Worm (Caenorhabditis elegans) whole organism, mixed stage, embryonic: ENCODE data around the gene srd-26.
"Not testable (repeated sequence)": the region's sequence is repeated elsewhere in the genome, so short reads cannot be mapped to it uniquely, and the experiment has no call there.

Source experiments
- M03D4.4 ChIP-seq: sonication (generic microtip); optimal IDR thresholded peaks from 2 replicates; lab custom pipeline; 2017; ENCODE audit warnings: mild to moderate bottlenecking, missing genetic modification characterization, missing compliant biosample characterization
- blmp-1 ChIP-seq: fragments of 150-350 bp; optimal IDR thresholded peaks from 2 replicates; lab custom pipeline; 2014; ENCODE audit warnings: missing biosample characterization, missing genetic modification characterization
- ceh-39 ChIP-seq: fragments of 150-350 bp; optimal IDR thresholded peaks from 2 replicates; lab custom pipeline; 2014; ENCODE audit warnings: missing biosample characterization, missing genetic modification characterization
- ceh-83 ChIP-seq: fragments of 200-800 bp; sonication (Bioruptor generic); optimal IDR thresholded peaks from 2 replicates; lab custom pipeline; 2018; ENCODE audit warnings: mild to moderate bottlenecking, missing genetic modification characterization, missing compliant biosample characterization
- ces-1 ChIP-seq: fragments of 150-350 bp; optimal IDR thresholded peaks from 2 replicates; lab custom pipeline; 2014; ENCODE audit warnings: missing biosample characterization, missing genetic modification reagents, missing genetic modification characterization
- cnd-1 ChIP-seq: fragments of 200-800 bp; sonication (Bioruptor generic); optimal IDR thresholded peaks from 2 replicates; lab custom pipeline; 2018; ENCODE audit warnings: mild to moderate bottlenecking, missing genetic modification characterization, missing compliant biosample characterization
- drap-1 ChIP-seq: fragments of 200-800 bp; sonication (Bioruptor generic); optimal IDR thresholded peaks from 3 replicates; lab custom pipeline; 2018; ENCODE audit warnings: mild to moderate bottlenecking, missing genetic modification characterization, missing compliant biosample characterization
- elt-1 ChIP-seq: sonication (generic microtip); optimal IDR thresholded peaks from 2 replicates; lab custom pipeline; 2017; ENCODE audit warnings: missing genetic modification characterization, mild to moderate bottlenecking, missing compliant biosample characterization, antibody characterized with exemption, moderate library complexity, borderline replicate concordance; ENCODE audit not compliant: insufficient read depth
- elt-3 ChIP-seq: fragments of 150-350 bp; optimal IDR thresholded peaks from 2 replicates; lab custom pipeline; 2014; ENCODE audit warnings: missing biosample characterization, missing genetic modification characterization
- flh-1 ChIP-seq: fragments of 200-800 bp; sonication (Bioruptor generic); optimal IDR thresholded peaks from 2 replicates; lab custom pipeline; 2018; ENCODE audit warnings: mild to moderate bottlenecking, missing genetic modification characterization, moderate library complexity, missing compliant biosample characterization
- hlh-1 ChIP-seq: fragments of 150-350 bp; optimal IDR thresholded peaks from 2 replicates; lab custom pipeline; 2014; ENCODE audit warnings: missing biosample characterization, missing genetic modification reagents, missing genetic modification characterization
- lin-13 ChIP-seq: fragments of 150-350 bp; optimal IDR thresholded peaks from 2 replicates; lab custom pipeline; 2014; ENCODE audit warnings: missing biosample characterization, missing genetic modification characterization
- lin-32 ChIP-seq: fragments of 200-800 bp; sonication (Bioruptor generic); optimal IDR thresholded peaks from 2 replicates; lab custom pipeline; 2018; ENCODE audit warnings: mild to moderate bottlenecking, missing genetic modification characterization, missing compliant biosample characterization
- lsy-2 ChIP-seq: fragments of 150-350 bp; optimal IDR thresholded peaks from 2 replicates; lab custom pipeline; 2014; ENCODE audit warnings: missing biosample characterization, missing genetic modification characterization
- mab-5 ChIP-seq: fragments of 150-350 bp; optimal IDR thresholded peaks from 2 replicates; lab custom pipeline; 2014; ENCODE audit warnings: missing biosample characterization, missing genetic modification characterization
- mep-1 ChIP-seq: fragments of 150-350 bp; optimal IDR thresholded peaks from 2 replicates; lab custom pipeline; 2017; ENCODE audit warnings: missing biosample characterization, missing genetic modification reagents, missing genetic modification characterization, inconsistent platforms
- mls-2 ChIP-seq: sonication (generic microtip); optimal IDR thresholded peaks from 2 replicates; lab custom pipeline; 2016; ENCODE audit warnings: mild to moderate bottlenecking, missing genetic modification characterization, moderate library complexity, missing compliant biosample characterization
- nhr-237 ChIP-seq: fragments of 150-350 bp; optimal IDR thresholded peaks from 2 replicates; lab custom pipeline; 2014; ENCODE audit warnings: missing biosample characterization, missing genetic modification characterization
- nhr-28 ChIP-seq: fragments of 150-350 bp; optimal IDR thresholded peaks from 2 replicates; lab custom pipeline; 2014; ENCODE audit warnings: missing biosample characterization, missing genetic modification characterization
- pha-4 ChIP-seq: fragments of 150-350 bp; optimal IDR thresholded peaks from 2 replicates; lab custom pipeline; 2018; ENCODE audit warnings: missing biosample characterization, missing genetic modification reagents, missing genetic modification characterization
- sem-2 ChIP-seq: fragments of 200-800 bp; sonication (Bioruptor generic); optimal IDR thresholded peaks from 2 replicates; lab custom pipeline; 2018; ENCODE audit warnings: mild to moderate bottlenecking, missing genetic modification characterization, missing compliant biosample characterization
- unc-120 ChIP-seq: sonication (generic microtip); optimal IDR thresholded peaks from 2 replicates; lab custom pipeline; 2017; ENCODE audit warnings: missing genetic modification characterization, missing compliant biosample characterization; ENCODE audit not compliant: poor library complexity, severe bottlenecking
- unc-39 ChIP-seq: fragments of 150-350 bp; optimal IDR thresholded peaks from 2 replicates; lab custom pipeline; 2014; ENCODE audit warnings: missing biosample characterization, missing genetic modification characterization
- unc-62 ChIP-seq: fragments of 150-350 bp; optimal IDR thresholded peaks from 2 replicates; lab custom pipeline; 2014; ENCODE audit warnings: missing biosample characterization, missing genetic modification reagents, missing genetic modification characterization
- zip-8 ChIP-seq: fragments of 150-350 bp; optimal IDR thresholded peaks from 2 replicates; lab custom pipeline; 2014; ENCODE audit warnings: missing biosample characterization, missing genetic modification characterization

srd-26 gene

DNA sequence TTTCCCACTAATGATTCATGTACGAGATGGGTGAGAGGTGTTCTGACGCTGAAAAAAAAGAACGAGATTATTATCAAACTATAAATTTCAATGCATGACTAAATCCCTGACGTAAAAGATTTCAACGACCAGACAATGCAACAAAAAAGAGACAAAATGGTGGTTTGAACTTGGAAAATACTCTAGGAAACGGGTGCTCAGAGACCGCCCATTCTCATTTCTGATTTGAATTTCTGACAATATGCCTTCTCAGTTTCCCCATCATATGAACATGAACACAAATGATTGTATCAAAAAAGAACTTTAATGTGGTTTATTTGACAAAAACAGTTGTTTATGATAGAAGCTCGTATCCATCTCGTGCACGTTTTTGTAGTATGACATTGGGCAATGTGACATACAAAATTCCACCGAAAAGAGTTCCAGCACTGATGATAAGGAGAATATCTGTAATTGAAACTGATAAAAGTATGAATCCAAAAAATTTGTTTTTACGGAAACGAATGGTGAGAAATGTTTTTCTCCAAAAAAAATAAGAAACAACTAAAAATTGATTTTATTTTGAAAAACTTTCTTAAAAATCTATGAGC lies at the start of gene srd-26:
srd-26 (minus strand) TSS at position 51 of the 590 bp plus-strand sequence.
- TF ChIP-seq flh-1 (GFP tag; lab: Kevin White, UChicago) (no peak), cnd-1 (tag; lab: Kevin White, UChicago) (no peak), mls-2 (tag; lab: Kevin White, UChicago) (no peak)

DNA sequence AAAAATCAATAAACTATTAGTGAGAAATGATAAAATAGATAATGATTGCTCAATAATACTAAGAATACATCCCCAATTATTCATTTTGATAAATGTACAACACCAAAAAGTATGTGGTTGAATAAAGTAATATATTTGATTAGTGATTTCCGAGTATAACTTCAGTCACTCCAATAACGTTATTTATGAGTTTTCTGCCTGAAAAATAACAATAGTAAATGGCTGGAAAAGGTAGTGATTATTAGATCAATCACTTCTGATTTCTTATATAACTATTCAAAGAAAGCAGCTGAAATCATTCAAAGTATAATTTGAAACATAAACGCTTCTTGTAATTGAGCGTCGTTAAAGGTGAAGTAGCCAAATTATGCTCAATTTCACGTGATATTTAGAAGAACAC lies 47.9 kb upstream of the srd-26 start, which contains the start of gene str-230:
str-230 (minus strand) TSS at position 101 of the 400 bp plus-strand sequence.
- TF ChIP-seq mep-1 (tag; lab: Kevin White, UChicago): no peak

DNA sequence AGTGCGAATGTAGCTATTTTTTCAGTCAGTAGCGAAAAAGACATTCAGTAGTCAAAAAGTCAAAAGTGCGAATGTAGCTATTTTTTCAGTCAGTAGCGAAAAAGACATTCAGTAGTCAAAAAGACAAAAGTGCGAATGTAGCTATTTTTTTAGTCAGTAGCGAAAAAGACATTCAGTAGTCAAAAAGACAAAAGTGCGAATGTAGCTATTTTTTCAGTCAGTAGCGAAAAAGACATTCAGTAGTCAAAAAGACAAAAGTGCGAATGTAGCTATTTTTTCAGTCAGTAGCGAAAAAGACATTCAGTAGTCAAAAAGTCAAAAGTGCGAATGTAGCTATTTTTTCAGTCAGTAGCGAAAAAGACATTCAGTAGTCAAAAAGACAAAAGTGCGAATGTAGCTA lies 42.4 kb upstream of the srd-26 start, which contains the start of gene T16A9.3:
T16A9.3 (plus strand) TSS at position 301 of the 400 bp plus-strand sequence.
- not testable (repeated sequence) for TF ChIP-seq nhr-28, lin-13, unc-39 (tag; lab: Kevin White, UChicago)

DNA sequence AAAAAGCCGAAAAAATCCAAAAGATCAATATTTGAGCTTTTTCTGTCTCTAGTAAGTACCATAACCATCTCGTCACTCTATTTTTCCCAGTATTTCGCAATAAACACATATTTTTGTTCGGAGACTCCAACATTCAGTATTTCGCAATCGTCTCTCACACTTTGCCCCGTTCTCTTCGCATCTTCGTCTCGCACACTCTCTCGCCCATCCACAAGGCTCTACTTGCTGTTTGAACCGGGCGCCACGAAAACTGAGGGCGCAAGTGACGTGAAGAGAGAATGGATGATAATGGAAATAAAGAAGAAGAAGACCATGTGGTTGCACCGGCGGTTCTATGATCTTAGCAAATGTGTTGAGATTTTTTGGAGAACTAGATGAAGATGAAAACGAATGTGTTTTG lies 37.3 kb upstream of the srd-26 start:
- TF ChIP-seq drap-1 (GFP tag; lab: Kevin White, UChicago): no peak
- peak; percentile 84 for TF ChIP-seq nhr-237 (tag; lab: Kevin White, UChicago)
- TF ChIP-seq ces-1 (GFP tag; lab: Kevin White, UChicago): peak; percentile 17
- peak; percentile 11 for TF ChIP-seq mep-1 (tag; lab: Kevin White, UChicago)
- peak; percentile 76 for TF ChIP-seq elt-3
- TF ChIP-seq mab-5 (tag; lab: Kevin White, UChicago): no peak
- peak; percentile 46 for TF ChIP-seq unc-62

DNA sequence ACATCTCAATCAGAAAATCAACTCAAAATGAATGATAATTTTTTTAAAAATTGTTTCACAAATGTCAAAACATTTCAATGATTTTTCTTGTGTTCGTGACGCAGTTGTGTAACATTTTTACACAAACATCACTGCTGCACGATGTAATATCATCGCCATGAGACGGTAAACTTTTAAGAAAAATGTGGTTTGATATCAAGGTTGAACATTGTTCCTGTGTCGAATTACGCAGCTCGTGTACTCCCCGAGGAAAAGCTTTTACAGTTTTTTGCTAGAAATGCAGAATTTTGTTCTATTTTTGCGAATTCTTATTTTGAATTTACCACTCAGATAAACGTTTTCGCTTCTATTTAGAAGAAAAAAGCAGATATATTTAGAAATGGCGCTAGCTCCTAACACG lies 34.8 kb upstream of the srd-26 start:
- no peak for TF ChIP-seq flh-1 (GFP tag; lab: Kevin White, UChicago)
- TF ChIP-seq mls-2 (tag; lab: Kevin White, UChicago): no peak
- no peak for TF ChIP-seq ceh-83 (GFP tag; lab: Kevin White, UChicago)
- TF ChIP-seq zip-8: no peak
- no peak for TF ChIP-seq lsy-2
- no peak for TF ChIP-seq cnd-1 (tag; lab: Kevin White, UChicago)

DNA sequence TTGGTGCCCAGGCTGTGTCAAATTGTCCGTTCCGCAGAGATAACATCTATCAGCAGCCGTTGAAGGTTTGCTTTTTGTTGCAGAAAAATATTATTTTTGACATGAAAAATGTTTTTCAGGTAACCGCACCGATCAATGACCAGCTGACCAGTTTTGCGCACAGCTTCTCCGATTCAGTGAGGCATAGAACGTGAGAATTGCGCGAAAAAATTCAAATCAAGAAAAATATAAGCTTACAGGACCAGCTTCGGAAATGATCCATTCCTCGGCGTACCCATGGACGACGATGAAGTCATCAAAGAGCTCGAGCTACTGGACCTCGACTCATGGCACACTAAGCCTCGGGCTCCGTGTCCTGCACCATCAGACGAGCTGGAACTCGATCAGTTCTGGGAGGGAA lies 31.7 kb upstream of the srd-26 start:
- TF ChIP-seq ceh-83 (GFP tag; lab: Kevin White, UChicago) (no peak), unc-120 (tag; lab: Kevin White, UChicago) (no peak), lin-32 (no peak), flh-1 (GFP tag; lab: Kevin White, UChicago) (no peak), unc-39 (tag; lab: Kevin White, UChicago) (no peak), sem-2 (no peak), M03D4.4 (tag; lab: Kevin White, UChicago) (no peak), ceh-39 (no peak)

DNA sequence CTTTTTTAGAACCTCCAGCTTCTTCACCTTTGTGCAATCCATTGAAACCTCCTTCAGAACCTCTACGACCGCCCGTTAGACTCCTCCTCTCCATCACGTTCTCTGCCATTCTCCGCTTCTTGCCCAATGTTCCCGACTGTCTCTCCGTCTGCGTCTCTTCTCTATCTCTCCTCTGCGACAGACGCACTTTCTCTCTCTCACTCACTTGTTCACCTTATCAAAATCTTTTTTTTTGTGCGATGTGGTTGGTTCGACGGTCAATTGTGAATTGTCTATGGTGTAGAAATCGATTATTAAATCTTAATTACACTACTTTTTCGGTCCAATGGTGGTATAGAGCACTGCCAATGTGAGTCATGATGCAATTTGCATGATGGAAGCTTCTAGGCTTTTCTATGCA lies 30.6 kb upstream of the srd-26 start, which contains the start of gene atfs-1:
atfs-1 (plus strand) TSS at position 213 of the 400 bp plus-strand sequence.
- peak; percentile 73 for TF ChIP-seq hlh-1
- no peak for TF ChIP-seq elt-1 (tag; lab: Kevin White, UChicago)
- TF ChIP-seq unc-39 (tag; lab: Kevin White, UChicago): no peak
- TF ChIP-seq elt-3: peak; percentile 4
- no peak for TF ChIP-seq ceh-39
- TF ChIP-seq lsy-2: peak; percentile 35
- TF ChIP-seq mep-1 (tag; lab: Kevin White, UChicago): peak; percentile 23
- TF ChIP-seq ces-1 (GFP tag; lab: Kevin White, UChicago): peak; percentile 58
- no peak for TF ChIP-seq pha-4 (tag; lab: Kevin White, UChicago)
- TF ChIP-seq blmp-1 (tag; lab: Kevin White, UChicago): peak; percentile 65
- no peak for TF ChIP-seq ceh-83 (GFP tag; lab: Kevin White, UChicago)
- peak; percentile 11 for TF ChIP-seq mls-2 (tag; lab: Kevin White, UChicago)
- TF ChIP-seq, all 35 proteins: peak for 7
